Fruit fly (Drosophila melanogaster): ENCODE measurements around the gene Ir68a.

The Ir68a gene

dm6 chr3L:11210517-11210916 is 25.5 kb downstream of the Ir68a start, which contains the start of the genes Ube3a and CG7600 (continued):
- TF ChIP-seq rib (GFP tag; IDR thresholded peaks at IDR 0.05): no peak
- peak; percentile 50 for TF ChIP-seq her (GFP tag; optimal IDR thresholded peaks at IDR 0.05)
- peak; percentile 6 for TF ChIP-seq CG1602 (GFP tag; optimal IDR thresholded peaks at IDR 0.05)
- no peak; the same call in 1 of the 2 replicates for TF ChIP-seq seq (GFP tag; IDR thresholded peaks at IDR 0.05)
- TF ChIP-seq CTCF (GFP tag; optimal IDR thresholded peaks at IDR 0.05): peak; percentile 13
- peak; percentile 48 for TF ChIP-seq ems (GFP tag; optimal IDR thresholded peaks at IDR 0.05)
- TF ChIP-seq trem (tag; optimal IDR thresholded peaks at IDR 0.05): peak; percentile 88
- TF ChIP-seq unc-4 (GFP tag; IDR thresholded peaks at IDR 0.05; ENCODE audit: partially characterized antibody): peak; percentile 99
- TF ChIP-seq Atf6 (GFP tag; IDR thresholded peaks at IDR 0.05): peak; percentile 36; the same call in 1 of the 2 replicates
- peak; percentile 99 for TF ChIP-seq Doc3 (GFP tag; IDR thresholded peaks at IDR 0.05; ENCODE audit: partially characterized antibody)
- peak; percentile 100 for TF ChIP-seq CG34224 (GFP tag; IDR thresholded peaks at IDR 0.05; ENCODE audit: partially characterized antibody)
- TF ChIP-seq phol (tag; optimal IDR thresholded peaks at IDR 0.05): peak; percentile 53
- TF ChIP-seq CG7556 (GFP tag; optimal IDR thresholded peaks at IDR 0.05): peak; percentile 25
- peak; percentile 8 for TF ChIP-seq cwo (GFP tag; optimal IDR thresholded peaks at IDR 0.05)
- TF ChIP-seq Ada2b (GFP tag; IDR thresholded peaks at IDR 0.05): no peak
- TF ChIP-seq fd96Cb (tag; optimal IDR thresholded peaks at IDR 0.05): no peak
- peak; percentile 70 for TF ChIP-seq Rfx (GFP tag; IDR thresholded peaks at IDR 0.05)
- TF ChIP-seq CG3281 (GFP tag; optimal IDR thresholded peaks at IDR 0.05): peak; percentile 33
- TF ChIP-seq CG30431 (GFP tag; optimal IDR thresholded peaks at IDR 0.05): no peak
- TF ChIP-seq CG11085 (GFP tag; IDR thresholded peaks at IDR 0.05): no peak; the same call in 1 of the 2 replicates
- TF ChIP-seq vvl (GFP tag; IDR thresholded peaks at IDR 0.05): peak; percentile 28; the same call in 1 of the 2 replicates
- peak; percentile 99 for TF ChIP-seq kay (GFP tag; optimal IDR thresholded peaks at IDR 0.05)
- peak; percentile 62 for TF ChIP-seq CG7987 (GFP tag; optimal IDR thresholded peaks at IDR 0.05)
- peak; percentile 99 for TF ChIP-seq CG16813 (GFP tag; IDR thresholded peaks at IDR 0.05; ENCODE audit: partially characterized antibody)
- TF ChIP-seq croc (GFP tag; conservative IDR thresholded peaks at IDR 0.05): no peak
- no peak for TF ChIP-seq otp (GFP tag; IDR thresholded peaks at IDR 0.05)
- no peak for TF ChIP-seq CG10321 (GFP tag; IDR thresholded peaks at IDR 0.05)
- no peak for TF ChIP-seq Ravus (GFP tag; IDR thresholded peaks at IDR 0.05)
- TF ChIP-seq chm (GFP tag; IDR thresholded peaks at IDR 0.05): peak; percentile 51
- TF ChIP-seq CG31441 (GFP tag; IDR thresholded peaks at IDR 0.05): peak; percentile 49; the same call in 1 of the 2 replicates
- TF ChIP-seq grn (GFP tag; optimal IDR thresholded peaks at IDR 0.05): peak; percentile 64
- no peak for TF ChIP-seq dati (GFP tag; IDR thresholded peaks at IDR 0.05)
- TF ChIP-seq CG13287 (GFP tag; IDR thresholded peaks at IDR 0.05; ENCODE audit: partially characterized antibody): peak; percentile 100
- no peak for TF ChIP-seq CG11093 (GFP tag; IDR thresholded peaks at IDR 0.05)
- peak; percentile 37 for TF ChIP-seq CG18599 (GFP tag; optimal IDR thresholded peaks at IDR 0.05)
- TF ChIP-seq CG13624 (GFP tag; optimal IDR thresholded peaks at IDR 0.05): peak; percentile 81
- no peak for TF ChIP-seq CG15479 (GFP tag; optimal IDR thresholded peaks at IDR 0.05)
- peak; percentile 98 for TF ChIP-seq Dref (GFP tag; IDR thresholded peaks at IDR 0.05)
- peak; percentile 77 for TF ChIP-seq CG3847 (GFP tag; IDR thresholded peaks at IDR 0.05)
- TF ChIP-seq Aef1 (GFP tag; IDR thresholded peaks at IDR 0.05): no peak
- TF ChIP-seq chif (GFP tag; optimal IDR thresholded peaks at IDR 0.05): peak; percentile 24 to 27
- TF ChIP-seq sd (tag; optimal IDR thresholded peaks at IDR 0.05): peak; percentile 84
- peak; percentile 9 for TF ChIP-seq Nf-YB (GFP tag; optimal IDR thresholded peaks at IDR 0.05)
- TF ChIP-seq kah (GFP tag; optimal IDR thresholded peaks at IDR 0.05): peak; percentile 17
- no peak for TF ChIP-seq CG3726 (GFP tag; IDR thresholded peaks at IDR 0.05)
- TF ChIP-seq NfI (GFP tag; optimal IDR thresholded peaks at IDR 0.05): peak; percentile 48
- TF ChIP-seq Hand (GFP tag; optimal IDR thresholded peaks at IDR 0.05): peak; percentile 28
- peak; percentile 100 for TF ChIP-seq nerfin-2 (GFP tag; IDR thresholded peaks at IDR 0.05; ENCODE audit: partially characterized antibody)
- TF ChIP-seq Meics (GFP tag; optimal IDR thresholded peaks at IDR 0.05): no peak
- TF ChIP-seq Oaz (GFP tag; IDR thresholded peaks at IDR 0.05): no peak
- no peak for TF ChIP-seq CG12236 (GFP tag; optimal IDR thresholded peaks at IDR 0.05)
- TF ChIP-seq sr (GFP tag; IDR thresholded peaks at IDR 0.05): no peak

Data from whole organism, embryonic.